Worm (Caenorhabditis elegans): Measurements from ENCODE around the gene vha-4.

ce11 chrII:7870062-7870461 lies 9.1 kb downstream of the vha-4 start, which contains the start of gene ztf-17:
- no peak for TF ChIP-seq nhr-19 (GFP tag; conservative IDR thresholded peaks at IDR 0.05)
- TF ChIP-seq unc-130 (tag; optimal IDR thresholded peaks at IDR 0.05) = no peak
- TF ChIP-seq unc-30 (tag; optimal IDR thresholded peaks at IDR 0.05) = no peak
- no peak for TF ChIP-seq ceh-82 (tag; optimal IDR thresholded peaks at IDR 0.05)
- TF ChIP-seq pqm-1 (tag; optimal IDR thresholded peaks at IDR 0.05) = no peak
- no peak for TF ChIP-seq ama-1 (optimal IDR thresholded peaks at IDR 0.05)
- TF ChIP-seq ztf-11 (tag; optimal IDR thresholded peaks at IDR 0.05) = no peak
- TF ChIP-seq lin-15B (tag; optimal IDR thresholded peaks at IDR 0.05) = no peak
- TF ChIP-seq sox-4 (tag; optimal IDR thresholded peaks at IDR 0.05) = no peak
- no peak for TF ChIP-seq ceh-88 (GFP tag; IDR thresholded peaks at IDR 0.05)
- no peak for TF ChIP-seq nhr-237 (tag; optimal IDR thresholded peaks at IDR 0.05)
- no peak for TF ChIP-seq zag-1 (tag; optimal IDR thresholded peaks at IDR 0.05)
